Fruit fly (Drosophila melanogaster): Measurements from ENCODE around the gene CG14441.

The CG14441 gene

dm6 chrX:6683635-6684499, 15.4 kb upstream of the CG14441 start, which contains the start of gene Pink1 (continued):
- TF ChIP-seq CG12071 (GFP tag; optimal IDR thresholded peaks at IDR 0.05), result no peak
- no peak for TF ChIP-seq E2f1 (GFP tag; IDR thresholded peaks at IDR 0.05)
- peak; percentile 99 for TF ChIP-seq CG14710 (tag; optimal IDR thresholded peaks at IDR 0.05)
- TF ChIP-seq CG2678 (tag; optimal IDR thresholded peaks at IDR 0.05), result no peak
- no peak for TF ChIP-seq CG1602 (GFP tag; optimal IDR thresholded peaks at IDR 0.05)
- TF ChIP-seq Ssrp (tag; optimal IDR thresholded peaks at IDR 0.05), result no peak
- TF ChIP-seq CG2199 (GFP tag; IDR thresholded peaks at IDR 0.05), result no peak
- no peak for TF ChIP-seq Stat92E (GFP tag; optimal IDR thresholded peaks at IDR 0.05)
- peak; percentile 41 for TF ChIP-seq cg (GFP tag; optimal IDR thresholded peaks at IDR 0.05)
- TF ChIP-seq sc (optimal IDR thresholded peaks at IDR 0.05), result no peak
- TF ChIP-seq sc (GFP tag; optimal IDR thresholded peaks at IDR 0.05), result no peak
- TF ChIP-seq unpg (GFP tag; optimal IDR thresholded peaks at IDR 0.05), result no peak
- TF ChIP-seq CG31388 (GFP tag; optimal IDR thresholded peaks at IDR 0.05), result no peak
- TF ChIP-seq CG11696 (GFP tag; IDR thresholded peaks at IDR 0.05), result no peak
- TF ChIP-seq CG4360 (GFP tag; IDR thresholded peaks at IDR 0.05), result no peak
- no peak for TF ChIP-seq bigmax (GFP tag; optimal IDR thresholded peaks at IDR 0.05)
- no peak for TF ChIP-seq Six4 (GFP tag; optimal IDR thresholded peaks at IDR 0.05)
- no peak for TF ChIP-seq D19B (GFP tag; optimal IDR thresholded peaks at IDR 0.05)
- no peak for TF ChIP-seq ssp (GFP tag; IDR thresholded peaks at IDR 0.05)
- TF ChIP-seq slbo (GFP tag; IDR thresholded peaks at IDR 0.05), result no peak
- no peak for TF ChIP-seq CG9727 (GFP tag; optimal IDR thresholded peaks at IDR 0.05)
- no peak for TF ChIP-seq Eip74EF (GFP tag; optimal IDR thresholded peaks at IDR 0.05)
- TF ChIP-seq knrl (GFP tag; IDR thresholded peaks at IDR 0.05; ENCODE audit: partially characterized antibody), result peak; percentile 57
- no peak for TF ChIP-seq gem (tag; optimal IDR thresholded peaks at IDR 0.05)
- no peak for TF ChIP-seq twi (tag; optimal IDR thresholded peaks at IDR 0.05)
- TF ChIP-seq CoRest (tag; optimal IDR thresholded peaks at IDR 0.05), result peak; percentile 11
- peak; percentile 72 for TF ChIP-seq BEAF-32 (GFP tag; optimal IDR thresholded peaks at IDR 0.05)
- peak; percentile 42 for TF ChIP-seq pita (GFP tag; optimal IDR thresholded peaks at IDR 0.05)
- TF ChIP-seq Lhr (GFP tag; optimal IDR thresholded peaks at IDR 0.05), result peak; percentile 1
- TF ChIP-seq CG8478 (optimal IDR thresholded peaks at IDR 0.05), result no peak
- TF ChIP-seq CG4424 (GFP tag; optimal IDR thresholded peaks at IDR 0.05), result no peak
- no peak for TF ChIP-seq toy (GFP tag; IDR thresholded peaks at IDR 0.05)
- TF ChIP-seq rib (GFP tag; IDR thresholded peaks at IDR 0.05), result peak; percentile 65; the same call in 1 of the 2 replicates
- peak; percentile 46; the same call in 2 of the 3 replicates for TF ChIP-seq CG16813 (GFP tag; IDR thresholded peaks at IDR 0.05; ENCODE audit: partially characterized antibody)
- TF ChIP-seq ato (GFP tag; IDR thresholded peaks at IDR 0.05; ENCODE audit: partially characterized antibody), result peak; percentile 60; the same call in 1 of the 2 replicates
- TF ChIP-seq Dll (GFP tag; IDR thresholded peaks at IDR 0.05; ENCODE audit: partially characterized antibody), result 0 out of 4 replicates have a peak, but pooled peaks have one; percentile 50
- no peak for TF ChIP-seq H15 (GFP tag; IDR thresholded peaks at IDR 0.05)
- TF ChIP-seq CG17385 (GFP tag; optimal IDR thresholded peaks at IDR 0.05), result peak; percentile 89
- TF ChIP-seq sug (tag; optimal IDR thresholded peaks at IDR 0.05), result peak; percentile 14
- TF ChIP-seq CG7745 (tag; optimal IDR thresholded peaks at IDR 0.05), result no peak
- TF ChIP-seq lmd (GFP tag; IDR thresholded peaks at IDR 0.05), result no peak
- peak; percentile 30 for TF ChIP-seq CG34376 (GFP tag; optimal IDR thresholded peaks at IDR 0.05)
- peak; percentile 47; the same call in 1 of the 3 replicates for TF ChIP-seq Opbp (GFP tag; IDR thresholded peaks at IDR 0.05; ENCODE audit: partially characterized antibody)
- no peak for TF ChIP-seq jing (GFP tag; optimal IDR thresholded peaks at IDR 0.05)
- peak; percentile 23 for TF ChIP-seq Fer1 (GFP tag; optimal IDR thresholded peaks at IDR 0.05)
- TF ChIP-seq gfzf (GFP tag; optimal IDR thresholded peaks at IDR 0.05), result peak; percentile 68
- peak; percentile 44; the same call in 1 of the 2 replicates for TF ChIP-seq onecut (GFP tag; IDR thresholded peaks at IDR 0.05)
- TF ChIP-seq CG30431 (GFP tag; optimal IDR thresholded peaks at IDR 0.05), result no peak

Data from whole organism, embryonic.